Worm (Caenorhabditis elegans) whole organism, early embryonic: ENCODE results near the gene str-264.

Source experiments
- B0310.2 ChIP-seq: sonication (generic microtip); optimal IDR thresholded peaks from 2 replicates; lab custom pipeline; 2016; ENCODE audit warnings: mild to moderate bottlenecking, missing genetic modification characterization, missing compliant biosample characterization
- F13C5.2 ChIP-seq: sonication (generic microtip); optimal IDR thresholded peaks from 2 replicates; lab custom pipeline; 2017; ENCODE audit warnings: mild to moderate bottlenecking, missing genetic modification characterization, inconsistent platforms, missing compliant biosample characterization
- aly-1 ChIP-seq: sonication (generic microtip); optimal IDR thresholded peaks from 2 replicates; lab custom pipeline; 2016; ENCODE audit warnings: missing genetic modification characterization, missing compliant biosample characterization
- ama-1 ChIP-seq: fragments of 150-350 bp; optimal IDR thresholded peaks from 2 replicates; lab custom pipeline; 2014
- ceh-13 ChIP-seq: fragments of 200-800 bp; sonication (Bioruptor generic); optimal IDR thresholded peaks from 2 replicates; lab custom pipeline; 2018; ENCODE audit warnings: mild to moderate bottlenecking, missing genetic modification characterization, missing compliant biosample characterization
- ceh-36 ChIP-seq: sonication (generic microtip); optimal IDR thresholded peaks from 2 replicates; lab custom pipeline; 2016; ENCODE audit warnings: missing genetic modification characterization, inconsistent platforms, missing compliant biosample characterization
- ets-7 ChIP-seq: sonication (generic microtip); optimal IDR thresholded peaks from 2 replicates; lab custom pipeline; 2016; ENCODE audit warnings: missing genotype, missing genetic modification characterization, missing compliant biosample characterization
- flt-1 ChIP-seq: fragments of 200-800 bp; sonication (Bioruptor generic); IDR thresholded peaks from 2 replicates; pipeline ENCODE4 v1.3.6; 2022; ENCODE audit warnings: missing genetic modification characterization, missing compliant biosample characterization
- hmbx-1 ChIP-seq: sonication (generic microtip); optimal IDR thresholded peaks from 2 replicates; lab custom pipeline; 2016; ENCODE audit warnings: mild to moderate bottlenecking, missing genetic modification characterization, missing compliant biosample characterization
- hmg-4 ChIP-seq: fragments of 200-800 bp; sonication (Bioruptor generic); optimal IDR thresholded peaks from 2 replicates; lab custom pipeline; 2018; ENCODE audit warnings: mild to moderate bottlenecking, missing genetic modification characterization, missing compliant biosample characterization
- hnd-1 ChIP-seq: sonication (generic microtip); optimal IDR thresholded peaks from 2 replicates; lab custom pipeline; 2016; ENCODE audit warnings: missing genetic modification characterization, missing compliant biosample characterization
- pes-1 ChIP-seq: fragments of 200-800 bp; sonication (Bioruptor generic); IDR thresholded peaks from 2 replicates; pipeline ENCODE4 v1.3.6; 2022; ENCODE audit warnings: missing genetic modification reagents, missing genetic modification characterization, missing compliant biosample characterization
- scrt-1 ChIP-seq: fragments of 200-800 bp; sonication (Bioruptor generic); IDR thresholded peaks from 2 replicates; pipeline ENCODE4 v1.3.6; 2022; ENCODE audit warnings: missing genetic modification characterization, missing compliant biosample characterization
- sea-1 ChIP-seq: fragments of 200-800 bp; sonication (Bioruptor generic); conservative IDR thresholded peaks from 2 replicates; pipeline ENCODE4 v1.3.6; 2022; ENCODE audit warnings: missing genetic modification characterization, missing compliant biosample characterization
- tbx-11 ChIP-seq: fragments of 200-800 bp; sonication (Bioruptor generic); IDR thresholded peaks from 2 replicates; pipeline ENCODE4 v1.3.6; 2022; ENCODE audit warnings: missing genetic modification characterization, missing compliant biosample characterization
- tbx-37 ChIP-seq: fragments of 200-800 bp; sonication (Bioruptor generic); conservative IDR thresholded peaks from 2 replicates; pipeline ENCODE4 v1.3.6; 2022; ENCODE audit warnings: missing genetic modification reagents, missing genetic modification characterization, missing compliant biosample characterization
- tra-4 ChIP-seq: sonication (generic microtip); optimal IDR thresholded peaks from 2 replicates; lab custom pipeline; 2017; ENCODE audit warnings: missing genetic modification characterization, missing compliant biosample characterization

The str-264 gene

DNA sequence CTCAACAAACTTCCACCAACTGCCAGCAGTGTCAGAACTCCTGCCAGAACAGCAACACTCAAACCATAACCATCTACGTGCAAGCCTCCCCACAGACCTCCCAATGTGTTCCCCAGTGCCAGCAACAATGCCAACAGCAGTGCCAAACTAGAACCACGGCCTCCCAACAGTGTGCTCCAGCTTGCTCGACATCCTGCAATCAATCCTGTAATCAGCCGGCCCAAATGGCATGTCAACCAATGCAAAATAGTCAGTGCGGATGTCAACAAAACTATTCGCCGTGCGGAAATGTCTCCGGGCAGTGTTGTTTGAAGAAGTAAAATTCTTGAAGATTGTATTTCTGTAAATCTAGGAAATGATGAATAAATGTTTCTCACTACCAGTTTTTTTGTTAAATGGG, 25.7 kb downstream of the str-264 start:
- TF ChIP-seq sea-1 (GFP tag; lab: Robert Waterston, UW) (no peak), B0310.2 (no peak), scrt-1 (GFP tag; lab: Robert Waterston, UW) (no peak), tbx-11 (GFP tag; lab: Robert Waterston, UW) (no peak), aly-1 (tag; lab: Kevin White, UChicago) (no peak), ceh-36 (tag; lab: Kevin White, UChicago) (no peak), ceh-13 (GFP tag; lab: Kevin White, UChicago) (no peak), ets-7 (tag; lab: Kevin White, UChicago) (no peak), F13C5.2 (tag; lab: Kevin White, UChicago) (no peak), ama-1 (lab: Kevin White, UChicago) (no peak), tra-4 (tag; lab: Kevin White, UChicago) (no peak), flt-1 (GFP tag; lab: Robert Waterston, UW) (no peak), tbx-37 (no peak), hmg-4 (no peak), hnd-1 (no peak), hmbx-1 (tag; lab: Kevin White, UChicago) (no peak), pes-1 (GFP tag; lab: Robert Waterston, UW) (no peak)

ce11 chrV:15466017-15466416, 26.4 kb downstream of the str-264 start:
- TF ChIP-seq tbx-37 (no peak), pes-1 (GFP tag; lab: Robert Waterston, UW) (no peak), hmbx-1 (tag; lab: Kevin White, UChicago) (no peak), scrt-1 (GFP tag; lab: Robert Waterston, UW) (no peak), tbx-11 (GFP tag; lab: Robert Waterston, UW) (no peak), F13C5.2 (tag; lab: Kevin White, UChicago) (no peak), aly-1 (tag; lab: Kevin White, UChicago) (no peak)

ce11 chrV:15465032-15465727, 27.2 kb downstream of the str-264 start, which contains the start of gene pqn-71:
Gene pqn-71 (plus strand): TSS chrV:15465677.
- TF ChIP-seq hmg-4 (peak; percentile 94), flt-1 (GFP tag; lab: Robert Waterston, UW) (peak; percentile 67), hnd-1 (peak; percentile 69), hmbx-1 (tag; lab: Kevin White, UChicago) (peak; percentile 65), ceh-36 (tag; lab: Kevin White, UChicago) (peak; percentile 74), ets-7 (tag; lab: Kevin White, UChicago) (peak; percentile 67), F13C5.2 (tag; lab: Kevin White, UChicago) (peak; percentile 93), tra-4 (tag; lab: Kevin White, UChicago) (peak; percentile 77), tbx-11 (GFP tag; lab: Robert Waterston, UW) (peak; percentile 78), B0310.2 (peak; percentile 57), ceh-13 (GFP tag; lab: Kevin White, UChicago) (peak; percentile 55), sea-1 (GFP tag; lab: Robert Waterston, UW) (peak; percentile 86), pes-1 (GFP tag; lab: Robert Waterston, UW) (peak; percentile 86), ama-1 (lab: Kevin White, UChicago) (no peak), aly-1 (tag; lab: Kevin White, UChicago) (peak; percentile 81), scrt-1 (GFP tag; lab: Robert Waterston, UW) (peak; percentile 83), tbx-37 (peak; percentile 72)

- TF ChIP-seq ets-7 (tag; lab: Kevin White, UChicago) (no peak), ceh-36 (tag; lab: Kevin White, UChicago) (no peak), aly-1 (tag; lab: Kevin White, UChicago) (no peak), tra-4 (tag; lab: Kevin White, UChicago) (no peak), hmg-4 (no peak), F13C5.2 (tag; lab: Kevin White, UChicago) (no peak), flt-1 (GFP tag; lab: Robert Waterston, UW) (no peak), B0310.2 (no peak), hnd-1 (no peak)
Measured at ce11 chrV:15464402-15464801, 28.0 kb downstream of the str-264 start, which contains the start of gene rocf-1. Gene rocf-1 (minus strand): TSS chrV:15464502.

ce11 chrV:15459088-15459487, 33.3 kb downstream of the str-264 start, which contains the start of gene str-71:
Gene str-71 (minus strand): TSS chrV:15459188.
- no peak for TF ChIP-seq B0310.2

- TF ChIP-seq F13C5.2 (tag; lab: Kevin White, UChicago) (no peak), pes-1 (GFP tag; lab: Robert Waterston, UW) (no peak), hmg-4 (no peak), flt-1 (GFP tag; lab: Robert Waterston, UW) (no peak), tbx-11 (GFP tag; lab: Robert Waterston, UW) (no peak), ceh-36 (tag; lab: Kevin White, UChicago) (no peak), B0310.2 (no peak)
Measured at ce11 chrV:15454322-15454721, 38.1 kb downstream of the str-264 start.

DNA sequence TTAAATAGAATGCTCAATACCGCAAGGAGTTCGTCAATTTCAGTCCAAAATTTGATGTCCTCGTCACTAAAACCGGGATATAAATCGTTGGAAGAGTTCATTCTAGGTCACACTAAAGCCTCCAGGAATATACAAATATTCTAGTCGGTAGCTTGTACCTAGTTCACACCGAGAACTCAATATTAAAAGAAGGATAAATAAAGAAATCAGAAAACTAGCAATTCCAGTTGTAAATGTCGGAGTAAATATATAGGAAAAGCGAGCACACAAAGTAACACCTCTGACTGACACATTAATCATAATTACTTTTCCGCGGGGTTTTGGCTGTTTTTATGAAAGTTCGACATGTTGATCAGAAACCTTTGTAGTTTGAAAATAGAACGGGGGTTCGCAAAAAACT, 41.0 kb downstream of the str-264 start, which contains the start of gene srw-33:
Gene srw-33 (minus strand): TSS at position 101 of the 400 bp plus-strand sequence.
- no peak for TF ChIP-seq aly-1 (tag; lab: Kevin White, UChicago)
- TF ChIP-seq ets-7 (tag; lab: Kevin White, UChicago) = no peak
- TF ChIP-seq tra-4 (tag; lab: Kevin White, UChicago) = no peak

ce11 chrV:15448865-15449264, 43.6 kb downstream of the str-264 start, which contains the start of gene T26H5.14:
Gene T26H5.14 (plus strand): TSS chrV:15449165.
- TF ChIP-seq hmg-4 (no peak), tra-4 (tag; lab: Kevin White, UChicago) (no peak), sea-1 (GFP tag; lab: Robert Waterston, UW) (no peak), ceh-13 (GFP tag; lab: Kevin White, UChicago) (no peak), B0310.2 (no peak), aly-1 (tag; lab: Kevin White, UChicago) (no peak), pes-1 (GFP tag; lab: Robert Waterston, UW) (no peak), tbx-37 (no peak), F13C5.2 (tag; lab: Kevin White, UChicago) (no peak), tbx-11 (GFP tag; lab: Robert Waterston, UW) (no peak), ceh-36 (tag; lab: Kevin White, UChicago) (no peak), flt-1 (GFP tag; lab: Robert Waterston, UW) (no peak), ama-1 (lab: Kevin White, UChicago) (no peak), scrt-1 (GFP tag; lab: Robert Waterston, UW) (no peak)
